Worm (Caenorhabditis elegans) whole organism, L2 larva: ENCODE results near the gene B0554.7.

ENCODE experiments used
- Y55F3AM.14 ChIP-seq: fragments of 200-800 bp; sonication (Bioruptor generic); optimal IDR thresholded peaks from 2 replicates; lab custom pipeline; 2018; ENCODE audit warnings: mild to moderate bottlenecking, missing genetic modification characterization, missing compliant biosample characterization
- aly-2 ChIP-seq: fragments of 150-350 bp; optimal IDR thresholded peaks from 2 replicates; lab custom pipeline; 2014; ENCODE audit warnings: missing biosample characterization, missing genetic modification characterization
- lin-13 ChIP-seq: fragments of 150-350 bp; optimal IDR thresholded peaks from 2 replicates; lab custom pipeline; 2014; ENCODE audit warnings: missing biosample characterization, missing genetic modification reagents, missing genetic modification characterization
- lsy-2 ChIP-seq, 2 experiments: fragments of 150-350 bp in 1 of 2; sonication (generic microtip) in 1 of 2; optimal IDR thresholded peaks; 2 replicates each; lab custom pipeline; 2014 to 2017; ENCODE audit warnings: missing biosample characterization in 2 of 2, missing genetic modification characterization in 2 of 2
- nhr-6 ChIP-seq: fragments of 150-350 bp; optimal IDR thresholded peaks from 2 replicates; lab custom pipeline; 2014; ENCODE audit warnings: missing biosample characterization, missing genetic modification characterization
- nhr-77 ChIP-seq: fragments of 150-350 bp; optimal IDR thresholded peaks from 2 replicates; lab custom pipeline; 2014; ENCODE audit warnings: missing biosample characterization, missing genetic modification characterization
- zag-1 ChIP-seq: fragments of 150-350 bp; optimal IDR thresholded peaks from 2 replicates; lab custom pipeline; 2014; ENCODE audit warnings: missing biosample characterization, missing genetic modification characterization

DNA sequence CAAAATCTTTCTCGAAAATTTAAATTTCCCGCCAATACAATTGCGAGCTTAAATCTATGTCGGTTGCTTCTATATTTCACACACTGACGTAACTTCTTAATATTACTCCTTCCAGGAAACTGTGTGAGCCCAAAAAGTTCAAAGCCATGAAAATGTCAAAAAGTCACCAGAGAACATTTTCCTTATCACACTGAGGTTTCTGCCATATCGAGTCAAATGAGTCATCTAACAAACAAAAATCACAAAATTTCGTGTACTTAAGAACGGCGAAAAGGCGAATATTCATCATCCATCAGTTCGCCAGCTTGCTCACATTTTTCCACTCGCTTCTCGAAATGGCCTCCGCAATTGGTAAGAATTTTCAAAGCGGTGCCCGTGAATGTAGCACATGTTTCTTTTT is 8.9 kb upstream of the B0554.7 start, which contains the start of gene M02H5.8:
- TF ChIP-seq lin-13 (no peak), nhr-6 (tag; lab: Kevin White, UChicago) (no peak), Y55F3AM.14 (GFP tag; lab: Kevin White, UChicago) (no peak), zag-1 (tag; lab: Kevin White, UChicago) (no peak), aly-2 (no peak), nhr-77 (tag; lab: Kevin White, UChicago) (no peak), lsy-2 (tag; optimal IDR thresholded peaks at IDR 0.05; lab: Kevin White, UChicago) (no peak)
